Worm (Caenorhabditis elegans) whole organism, L1 larva: Measurements from ENCODE around the gene miro-1.

ENCODE experiments used
- F16B12.6 ChIP-seq: fragments of 150-350 bp; optimal IDR thresholded peaks from 2 replicates; lab custom pipeline; 2014; ENCODE audit warnings: missing biosample characterization, missing genetic modification characterization
- alr-1 ChIP-seq: fragments of 200-800 bp; sonication (Bioruptor generic); optimal IDR thresholded peaks from 2 replicates; lab custom pipeline; 2018; ENCODE audit warnings: borderline replicate concordance, mild to moderate bottlenecking, missing genetic modification characterization, missing compliant biosample characterization
- ceh-88 ChIP-seq: fragments of 200-800 bp; sonication (Bioruptor generic); IDR thresholded peaks from 2 replicates; pipeline ENCODE4 v1.3.6; 2022; ENCODE audit warnings: missing genetic modification characterization, missing compliant biosample characterization
- ces-1 ChIP-seq: fragments of 150-350 bp; optimal IDR thresholded peaks from 2 replicates; lab custom pipeline; 2014; ENCODE audit warnings: missing biosample characterization, missing genetic modification reagents, missing genetic modification characterization
- efl-1 ChIP-seq, 4 experiments: fragments of 150-350 bp; optimal IDR thresholded peaks in 3 of 4; peaks in 1 of 4; 1 replicate in 1 of 4; 2 replicates in 3 of 4; lab custom pipeline; 2014; ENCODE audit warnings: missing biosample characterization in 2 of 4, missing genetic modification characterization in 2 of 4, missing genetic modification reagents in 2 of 4
- egl-27 ChIP-seq, 2 experiments: fragments of 150-350 bp in 1 of 2; sonication (generic microtip); optimal IDR thresholded peaks; 3 replicates each; lab custom pipeline; 2017 to 2018; ENCODE audit warnings: missing biosample characterization in 2 of 2, missing genetic modification characterization in 2 of 2, missing genetic modification reagents in 2 of 2
- elt-2 ChIP-seq: sonication (generic microtip); optimal IDR thresholded peaks from 2 replicates; lab custom pipeline; 2016; ENCODE audit warnings: missing genetic modification characterization, mild to moderate bottlenecking, inconsistent platforms, missing compliant biosample characterization, missing genetic modification reagents
- grh-1 ChIP-seq: fragments of 200-800 bp; sonication (Bioruptor generic); IDR thresholded peaks from 2 replicates; pipeline ENCODE4 v1.3.6; 2022; ENCODE audit warnings: missing genetic modification reagents, missing genetic modification characterization, missing compliant biosample characterization
- hpl-2 ChIP-seq: fragments of 150-350 bp; optimal IDR thresholded peaks from 2 replicates; lab custom pipeline; 2014; ENCODE audit warnings: missing biosample characterization, missing genetic modification reagents, missing genetic modification characterization
- irx-1 ChIP-seq: sonication (generic microtip); optimal IDR thresholded peaks from 2 replicates; lab custom pipeline; 2016; ENCODE audit warnings: missing genetic modification characterization, missing compliant biosample characterization
- jun-1 ChIP-seq: fragments of 150-350 bp; optimal IDR thresholded peaks from 2 replicates; lab custom pipeline; 2014; ENCODE audit warnings: missing biosample characterization, missing genetic modification reagents, missing genetic modification characterization
- lin-14 ChIP-seq: fragments of 200-800 bp; sonication (Bioruptor generic); optimal IDR thresholded peaks from 2 replicates; lab custom pipeline; 2018; ENCODE audit warnings: mild to moderate bottlenecking, missing genetic modification characterization, moderate library complexity, missing compliant biosample characterization
- lin-35 ChIP-seq, 2 experiments: fragments of 150-350 bp; optimal IDR thresholded peaks; 2 replicates each; lab custom pipeline; 2014; ENCODE audit warnings: missing biosample characterization in 2 of 2, missing genetic modification characterization in 2 of 2, missing genetic modification reagents in 2 of 2
- lsy-2 ChIP-seq, 2 experiments: fragments of 150-350 bp; optimal IDR thresholded peaks; 2 replicates each; lab custom pipeline; 2014; ENCODE audit warnings: missing biosample characterization in 2 of 2, missing genetic modification characterization in 2 of 2
- mdl-1 ChIP-seq, 2 experiments: fragments of 150-350 bp; optimal IDR thresholded peaks; 2 replicates each; lab custom pipeline; 2014 to 2017; ENCODE audit warnings: missing biosample characterization in 2 of 2, missing genetic modification characterization in 2 of 2, inconsistent platforms in 1 of 2
- nhr-11 ChIP-seq: fragments of 150-350 bp; optimal IDR thresholded peaks from 2 replicates; lab custom pipeline; 2014; ENCODE audit warnings: missing biosample characterization, missing genetic modification characterization
- nhr-84 ChIP-seq: sonication (generic microtip); optimal IDR thresholded peaks from 2 replicates; lab custom pipeline; 2017; ENCODE audit warnings: missing biosample characterization, missing genetic modification characterization
- rnt-1 ChIP-seq: sonication (generic microtip); optimal IDR thresholded peaks from 2 replicates; lab custom pipeline; 2016; ENCODE audit warnings: mild to moderate bottlenecking, missing genetic modification characterization, moderate library complexity, missing compliant biosample characterization
- swsn-7 ChIP-seq: sonication (generic microtip); optimal IDR thresholded peaks from 2 replicates; lab custom pipeline; 2016; ENCODE audit warnings: missing genetic modification characterization, missing compliant biosample characterization
- tlp-1 ChIP-seq: fragments of 150-350 bp; optimal IDR thresholded peaks from 2 replicates; lab custom pipeline; 2014; ENCODE audit warnings: missing biosample characterization, missing genetic modification characterization
- unc-62 ChIP-seq: fragments of 150-350 bp; optimal IDR thresholded peaks from 2 replicates; lab custom pipeline; 2014; ENCODE audit warnings: missing biosample characterization, missing genetic modification reagents, missing genetic modification characterization
- unc-86 ChIP-seq: sonication (generic microtip); optimal IDR thresholded peaks from 2 replicates; lab custom pipeline; 2016; ENCODE audit warnings: missing genetic modification characterization, missing compliant biosample characterization

Gene miro-1

DNA sequence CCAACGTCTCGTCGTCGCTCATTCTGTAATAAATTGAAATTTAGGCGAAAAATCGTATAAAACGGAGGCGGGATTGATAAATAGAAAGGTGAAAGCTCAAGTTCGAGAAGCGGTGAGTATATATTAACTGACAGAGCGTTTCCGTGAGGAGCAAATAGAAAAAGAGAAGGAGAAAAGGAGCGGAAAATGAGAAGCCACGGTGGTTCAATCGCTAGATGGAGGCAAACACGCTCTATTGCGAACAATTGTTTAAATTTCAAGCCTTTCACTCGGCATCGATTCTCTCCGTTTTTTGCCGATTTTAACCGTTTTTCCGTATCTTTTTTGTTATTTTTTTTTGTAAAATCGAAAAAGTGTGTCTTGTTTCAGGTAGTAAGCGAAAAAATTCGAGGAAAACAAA is at the start of gene miro-1:
Gene miro-1 (minus strand): TSS at position 23 of the 400 bp plus-strand sequence.
- TF ChIP-seq lsy-2 (tag; optimal IDR thresholded peaks at IDR 0.05; lab: Kevin White, UChicago): peak in 1 of 2 experiments; percentile 38
- TF ChIP-seq, all 84 proteins: peak for 1; not testable (repeated sequence) for 83

DNA sequence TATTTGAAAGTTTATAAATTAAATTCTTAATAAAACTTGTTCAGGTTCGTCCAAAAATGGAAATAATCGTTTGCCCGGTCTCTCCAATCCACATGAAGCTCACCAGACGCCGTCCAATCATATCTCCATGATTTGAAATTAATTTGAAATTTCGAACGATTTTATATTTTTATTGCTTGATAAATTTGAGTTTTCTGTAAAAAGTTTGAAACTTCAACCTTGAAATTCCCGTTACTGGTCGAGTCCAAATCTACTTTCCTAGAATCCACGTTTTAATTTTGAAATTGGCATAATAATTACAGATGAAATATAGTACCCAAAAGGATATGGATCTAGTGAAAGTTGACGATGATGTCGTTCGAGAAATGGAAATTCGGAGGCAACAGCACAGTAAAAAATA is 48.8 kb upstream of the miro-1 start, which contains the start of gene npp-26:
Gene npp-26 (plus strand): TSS at position 301 of the 400 bp plus-strand sequence.
- TF ChIP-seq egl-27 (tag; optimal IDR thresholded peaks at IDR 0.05; lab: Kevin White, UChicago): no peak
- no peak for TF ChIP-seq nhr-84 (tag; lab: Kevin White, UChicago)

DNA sequence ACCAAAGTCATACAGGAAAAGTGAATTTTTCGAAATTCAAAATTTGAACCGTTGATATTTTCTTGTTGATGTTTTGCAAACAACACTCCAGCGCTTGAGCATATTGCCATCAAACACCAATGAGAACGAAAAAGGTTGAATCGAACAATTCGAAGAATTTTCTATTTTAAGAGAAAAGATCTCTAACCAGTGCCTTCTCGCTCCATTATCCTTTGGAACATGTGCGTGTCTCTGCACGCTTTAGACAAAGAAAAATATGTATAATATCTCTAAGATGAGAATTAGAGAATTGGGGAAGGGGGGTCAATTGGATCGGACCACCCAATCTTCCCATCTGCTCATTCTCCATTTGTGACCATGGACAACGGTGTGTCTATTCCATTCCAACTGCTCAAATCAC is 48.2 kb upstream of the miro-1 start, which contains the start of gene Y17G9B.2:
Gene Y17G9B.2 (plus strand): TSS at position 301 of the 400 bp plus-strand sequence.
- TF ChIP-seq mdl-1 (tag; optimal IDR thresholded peaks at IDR 0.05; lab: Kevin White, UChicago) (no peak), unc-62 (GFP tag; lab: Kevin White, UChicago) (no peak), unc-86 (tag; lab: Kevin White, UChicago) (no peak), lin-14 (GFP tag; lab: Kevin White, UChicago) (no peak), swsn-7 (tag; lab: Kevin White, UChicago) (no peak)

DNA sequence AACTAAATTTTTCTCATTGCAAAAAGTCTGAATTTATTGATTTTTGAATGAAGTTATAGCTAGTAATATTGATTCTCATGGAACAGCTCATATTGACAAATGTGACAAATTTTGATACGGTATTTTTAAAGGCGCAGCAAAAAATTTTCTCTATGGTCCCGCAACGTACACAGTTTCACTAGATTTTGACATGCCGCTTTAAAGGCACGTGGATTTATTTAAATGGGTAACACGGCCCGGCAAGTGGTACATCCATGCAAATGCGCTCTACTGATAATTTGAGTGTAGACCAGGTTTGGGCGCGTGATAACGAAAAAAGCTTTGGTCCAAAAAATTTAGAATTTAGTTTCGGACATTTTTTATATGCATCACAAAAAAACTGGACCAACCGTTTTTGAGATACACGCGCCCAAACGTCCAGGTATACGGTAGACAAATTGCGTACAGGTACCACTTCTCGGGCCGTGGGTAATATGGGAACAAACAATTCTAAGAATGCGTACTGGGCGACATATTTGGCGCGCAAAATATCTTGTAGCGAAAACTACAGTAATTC is 47.5 kb upstream of the miro-1 start:
- TF ChIP-seq lsy-2 (tag; optimal IDR thresholded peaks at IDR 0.05; lab: Kevin White, UChicago) (peak; percentile 29 to 53), lin-35 (GFP tag; optimal IDR thresholded peaks at IDR 0.05; lab: Kevin White, UChicago) (peak in 1 of 2 experiments; percentile 22), efl-1 (optimal IDR thresholded peaks at IDR 0.05; lab: Kevin White, UChicago) (peak; percentile 11 to 13), efl-1 (GFP tag; optimal IDR thresholded peaks at IDR 0.05 in 1 of 2; lab: Kevin White, UChicago) (peak in 1 of 2 experiments; percentile 49)

DNA sequence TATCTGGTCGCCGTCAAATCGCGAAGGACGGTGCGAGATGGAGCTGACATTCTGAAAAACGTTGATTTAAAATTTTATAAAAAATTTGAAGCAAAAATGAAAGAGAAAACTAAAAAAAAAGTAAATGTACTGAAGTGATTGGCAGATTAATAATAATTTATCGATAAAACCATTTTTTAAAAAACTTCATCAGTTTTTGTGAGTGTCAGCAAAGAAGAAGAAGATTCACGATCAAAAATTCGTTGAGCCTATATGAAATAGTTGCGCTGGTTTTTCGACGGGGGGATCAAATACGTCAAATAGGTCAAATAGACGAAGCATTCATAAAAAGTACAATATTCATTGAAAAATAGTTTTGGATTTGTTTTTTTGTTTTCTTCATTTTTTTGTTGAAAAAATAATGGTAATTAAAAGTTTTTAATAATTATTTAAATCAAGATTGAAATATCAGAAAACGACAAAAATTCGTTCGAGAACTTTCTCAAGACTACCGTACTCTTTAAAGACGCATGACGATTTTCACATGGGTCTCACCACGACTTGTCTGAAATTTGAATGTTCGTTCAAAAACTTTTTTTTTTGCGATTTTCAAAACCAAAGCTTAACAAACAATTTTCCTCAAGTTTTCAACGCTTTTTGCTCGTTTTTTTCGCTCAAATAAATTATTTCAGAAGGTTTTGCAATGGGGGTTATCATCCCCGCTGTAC is 44.9 kb upstream of the miro-1 start, which contains the start of the genes memi-1 and cyp-31A3:
Gene memi-1 (minus strand): TSS at position 51 of the 707 bp plus-strand sequence.
Gene cyp-31A3 (plus strand): TSS at position 672 of the 707 bp plus-strand sequence.
- TF ChIP-seq efl-1 (optimal IDR thresholded peaks at IDR 0.05; lab: Kevin White, UChicago) (no peak), efl-1 (GFP tag; optimal IDR thresholded peaks at IDR 0.05 in 1 of 2; lab: Kevin White, UChicago) (peak in 1 of 2 experiments; percentile 23), F16B12.6 (no peak)

DNA sequence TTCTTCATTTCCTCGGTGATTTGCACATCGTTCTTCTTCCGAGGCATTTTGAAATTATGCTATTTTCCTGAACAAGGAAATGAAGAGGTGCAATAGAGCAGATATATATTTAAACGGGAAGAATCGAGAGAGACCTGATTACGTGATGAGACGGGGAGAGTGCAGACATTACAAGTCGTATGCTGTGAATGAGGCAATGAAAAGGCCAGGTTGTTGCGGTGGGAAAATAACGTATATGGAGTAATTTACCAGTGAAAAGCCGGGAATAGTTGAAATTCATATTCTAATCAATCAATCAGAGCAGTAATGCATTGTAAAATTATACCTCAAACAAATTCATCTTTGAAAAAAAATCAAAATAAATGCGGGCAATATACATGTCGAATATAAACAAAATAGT is 43.1 kb upstream of the miro-1 start, which contains the start of gene Y17G9B.8:
Gene Y17G9B.8 (minus strand): TSS at position 182 of the 400 bp plus-strand sequence.
- TF ChIP-seq jun-1 (tag; lab: Kevin White, UChicago) (no peak), hpl-2 (GFP tag; lab: Kevin White, UChicago) (no peak), lsy-2 (tag; optimal IDR thresholded peaks at IDR 0.05; lab: Kevin White, UChicago) (peak; percentile 10 to 33), nhr-11 (tag; lab: Kevin White, UChicago) (no peak), grh-1 (GFP tag; lab: Robert Waterston, UW) (no peak)

DNA sequence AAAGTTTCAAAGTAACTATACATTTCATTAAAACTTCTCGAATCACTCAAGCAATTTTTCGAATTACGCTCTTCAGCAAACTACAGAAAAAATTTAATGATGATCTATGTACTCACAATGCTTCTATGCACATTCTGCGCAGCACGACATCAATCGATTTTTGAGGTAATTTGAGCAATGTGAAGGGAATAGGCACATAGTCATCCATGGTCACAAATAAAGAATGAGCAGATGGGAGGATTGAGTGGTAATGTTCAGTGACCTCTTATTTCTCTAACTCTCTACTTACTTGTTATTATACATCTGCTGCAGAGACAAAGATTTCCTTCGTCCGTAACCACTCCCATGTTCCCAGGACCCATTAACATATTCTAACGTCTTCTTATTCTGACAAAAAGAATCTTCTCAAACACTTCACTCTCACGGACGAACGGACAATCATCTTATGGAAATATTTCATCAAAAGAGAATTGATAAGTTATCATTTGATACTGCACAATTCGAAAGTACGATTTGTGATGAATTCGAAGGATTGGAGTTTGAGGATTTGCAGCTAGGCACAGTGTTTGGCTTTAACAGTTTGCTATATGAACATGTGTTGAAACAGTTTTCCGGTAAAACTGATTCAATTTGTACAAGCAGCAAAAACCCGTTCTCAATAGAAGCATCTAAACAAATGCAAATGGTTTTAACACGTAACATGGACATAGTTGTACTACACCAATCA is 40.5 kb upstream of the miro-1 start, which contains the start of the genes fbxb-77 and Y17G9B.11:
Gene fbxb-77 (minus strand): TSS at position 229 of the 727 bp plus-strand sequence.
Gene Y17G9B.11 (plus strand): TSS at position 677 of the 727 bp plus-strand sequence.
- TF ChIP-seq irx-1 (tag; lab: Kevin White, UChicago): no peak
- no peak for TF ChIP-seq ces-1 (GFP tag; lab: Kevin White, UChicago)
- no peak for TF ChIP-seq ceh-88 (GFP tag; lab: Robert Waterston, UW)
- no peak for TF ChIP-seq elt-2 (tag; lab: Kevin White, UChicago)
- no peak for TF ChIP-seq tlp-1 (tag; lab: Kevin White, UChicago)
- no peak for TF ChIP-seq rnt-1 (tag; lab: Kevin White, UChicago)
- TF ChIP-seq alr-1 (tag; lab: Kevin White, UChicago): no peak
- TF ChIP-seq, all 84 proteins: peak for 0
